Fruit fly (Drosophila melanogaster): ENCODE results near the gene CG34273.

Gene CG34273

DNA sequence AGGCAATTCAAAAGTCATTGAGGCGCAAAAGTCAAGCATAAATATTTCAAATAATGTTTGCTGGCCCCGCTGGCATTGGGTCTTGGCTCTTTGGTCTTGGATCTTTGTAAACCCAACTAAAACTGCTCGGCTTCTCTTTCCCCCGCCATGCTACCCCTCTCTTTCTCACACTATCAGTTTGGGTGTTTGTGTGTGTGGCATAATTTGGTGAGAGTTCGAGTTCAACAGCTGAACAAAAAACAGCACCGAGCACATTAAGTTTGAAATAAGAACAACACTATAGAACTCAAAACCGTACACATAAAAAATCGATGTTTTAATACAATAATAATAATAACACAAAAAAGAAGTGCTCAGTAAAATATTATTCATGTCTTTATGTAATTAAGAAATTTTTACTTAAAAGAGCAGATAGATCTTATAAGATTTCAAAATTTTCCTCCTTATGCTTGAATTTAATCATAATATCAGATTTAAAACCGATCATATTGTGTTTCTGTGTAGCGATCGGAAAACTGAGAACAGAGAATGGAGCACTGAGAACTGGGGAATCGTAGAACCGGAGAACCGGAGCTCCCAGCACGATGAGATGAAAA, 38.3 kb upstream of the CG34273 start (continued):
- TF ChIP-seq CG10321 (GFP tag; IDR thresholded peaks at IDR 0.05) (0 out of 2 replicates have a peak, but pooled peaks have one; percentile 16), crol (GFP tag; IDR thresholded peaks at IDR 0.05) (peak; percentile 81), CG4820 (GFP tag; optimal IDR thresholded peaks at IDR 0.05) (peak; percentile 69), CG10209 (GFP tag; optimal IDR thresholded peaks at IDR 0.05) (peak; percentile 76), nau (GFP tag; optimal IDR thresholded peaks at IDR 0.05) (peak; percentile 74), gfzf (GFP tag; optimal IDR thresholded peaks at IDR 0.05) (no peak), cas (GFP tag; IDR thresholded peaks at IDR 0.05) (no peak), CG13296 (GFP tag; optimal IDR thresholded peaks at IDR 0.05) (peak; percentile 52), Dek (tag; optimal IDR thresholded peaks at IDR 0.05) (peak; percentile 71), lola (GFP tag; optimal IDR thresholded peaks at IDR 0.05) (peak in 1 of 3 experiments; percentile 88), CG15696 (tag; optimal IDR thresholded peaks at IDR 0.05) (peak; percentile 86), dmrt11E (tag; optimal IDR thresholded peaks at IDR 0.05) (peak; percentile 93), Dad (GFP tag; optimal IDR thresholded peaks at IDR 0.05) (peak; percentile 21), amos (GFP tag; IDR thresholded peaks at IDR 0.05; ENCODE audit: partially characterized antibody) (no peak), kay (GFP tag; optimal IDR thresholded peaks at IDR 0.05) (peak; percentile 60), bowl (GFP tag; IDR thresholded peaks at IDR 0.05) (peak; percentile 22; the same call in 1 of the 2 replicates), CG17361 (GFP tag; IDR thresholded peaks at IDR 0.05) (peak; percentile 94), CG13123 (GFP tag; optimal IDR thresholded peaks at IDR 0.05) (peak; percentile 20), Sry-β (GFP tag; optimal IDR thresholded peaks at IDR 0.05) (no peak), fu2 (GFP tag; optimal IDR thresholded peaks at IDR 0.05) (no peak), sqz (GFP tag; optimal IDR thresholded peaks at IDR 0.05) (peak; percentile 75), mam (GFP tag; optimal IDR thresholded peaks at IDR 0.05) (peak; percentile 0), CG1603 (tag; optimal IDR thresholded peaks at IDR 0.05) (no peak), prd (optimal IDR thresholded peaks at IDR 0.05) (no peak), prd (GFP tag; IDR thresholded peaks at IDR 0.05) (peak; percentile 85), CG42726 (GFP tag; IDR thresholded peaks at IDR 0.05; ENCODE audit: partially characterized antibody) (no peak), Trl (optimal IDR thresholded peaks at IDR 0.05) (peak; percentile 46 to 65), Trl (GFP tag; optimal IDR thresholded peaks at IDR 0.05) (no peak), CG7839 (tag; optimal IDR thresholded peaks at IDR 0.05) (peak; percentile 73), pho (GFP tag; optimal IDR thresholded peaks at IDR 0.05) (no peak), CG18599 (GFP tag; optimal IDR thresholded peaks at IDR 0.05) (peak; percentile 84), CG4730 (GFP tag; IDR thresholded peaks at IDR 0.05) (peak; percentile 79), zen (tag; optimal IDR thresholded peaks at IDR 0.05) (peak; percentile 48), MESR4 (GFP tag; optimal IDR thresholded peaks at IDR 0.05) (no peak), mirr (GFP tag; optimal IDR thresholded peaks at IDR 0.05) (no peak), so (GFP tag; IDR thresholded peaks at IDR 0.05) (peak; percentile 56; the same call in 1 of the 3 replicates), zf30C (GFP tag; optimal IDR thresholded peaks at IDR 0.05) (peak; percentile 81), CG3281 (GFP tag; optimal IDR thresholded peaks at IDR 0.05) (peak; percentile 73), CG8089 (GFP tag; optimal IDR thresholded peaks at IDR 0.05) (no peak), CG12071 (GFP tag; optimal IDR thresholded peaks at IDR 0.05) (no peak), CG17385 (GFP tag; optimal IDR thresholded peaks at IDR 0.05) (peak; percentile 69), Lpt (GFP tag; optimal IDR thresholded peaks at IDR 0.05) (no peak), pros (GFP tag; optimal IDR thresholded peaks at IDR 0.05) (no peak), CG7928 (GFP tag; optimal IDR thresholded peaks at IDR 0.05) (no peak), CG1647 (GFP tag; optimal IDR thresholded peaks at IDR 0.05) (no peak)
